Worm (Caenorhabditis elegans): ENCODE data around the gene str-92.

DNA sequence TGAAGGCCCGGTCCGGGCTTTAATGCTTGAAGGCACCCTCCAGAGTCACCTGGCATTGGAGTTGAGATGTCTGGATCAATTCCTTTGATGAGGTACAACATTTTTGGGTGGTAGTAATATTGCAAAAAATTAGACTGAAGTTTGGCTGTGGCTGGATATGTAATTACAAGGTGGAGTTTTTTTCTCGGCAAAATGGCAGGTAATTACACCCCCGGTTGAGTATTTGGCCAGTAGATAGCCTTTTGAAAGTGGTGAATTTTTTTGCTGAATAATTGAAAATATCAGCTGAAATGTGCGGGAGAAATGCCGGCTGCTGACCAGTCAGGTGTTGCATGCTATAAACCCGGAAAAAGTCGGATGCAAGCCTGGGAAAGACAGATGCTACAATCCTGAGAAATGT, 22.6 kb upstream of the str-92 start, which contains the start of gene Y26G10.4:
- TF ChIP-seq nhr-11 (tag; optimal IDR thresholded peaks at IDR 0.05) (no peak), sox-4 (tag; optimal IDR thresholded peaks at IDR 0.05) (no peak), pha-4 (tag; optimal IDR thresholded peaks at IDR 0.05) (no peak), pag-3 (tag; optimal IDR thresholded peaks at IDR 0.05; ENCODE audit: borderline replicate concordance) (no peak), nfya-1 (tag; optimal IDR thresholded peaks at IDR 0.05) (no peak), pqm-1 (tag; optimal IDR thresholded peaks at IDR 0.05) (no peak), ttx-3 (tag; optimal IDR thresholded peaks at IDR 0.05) (no peak)

Data from whole organism, late embryonic.